Fruit fly (Drosophila melanogaster): ENCODE data around the gene CG31546.
A peak's percentile ranks its signal among the peaks of the same experiment; 100 is the strongest.

dm6 chr3R:5660198-5660893 is 24.9 kb upstream of the CG31546 start, which contains the start of gene Wdr33:
- TF ChIP-seq Hnf4 (GFP tag; optimal IDR thresholded peaks at IDR 0.05) = no peak
- no peak for TF ChIP-seq usp (GFP tag; optimal IDR thresholded peaks at IDR 0.05)
- no peak for TF ChIP-seq Myc (optimal IDR thresholded peaks at IDR 0.05)
- no peak for TF ChIP-seq dl (GFP tag; optimal IDR thresholded peaks at IDR 0.05; ENCODE audit: insufficient read depth in 1 of 2, partially characterized antibody in 2 of 2)
- peak in 1 of 2 experiments; percentile 51 for TF ChIP-seq foxo (GFP tag; optimal IDR thresholded peaks at IDR 0.05)
